Worm (Caenorhabditis elegans) whole organism, L3 larva: ENCODE results near the gene chil-11.

Source experiments
- R02D3.7 ChIP-seq: fragments of 150-350 bp; optimal IDR thresholded peaks from 2 replicates; lab custom pipeline; 2014; ENCODE audit warnings: missing biosample characterization, missing genetic modification characterization
- ZK546.5 ChIP-seq: sonication (generic microtip); optimal IDR thresholded peaks from 2 replicates; lab custom pipeline; 2017; ENCODE audit warnings: missing biosample characterization, missing genetic modification characterization
- elt-3 ChIP-seq, 3 experiments: fragments of 150-350 bp in 1 of 3; sonication (generic microtip) in 2 of 3; optimal IDR thresholded peaks; 2 replicates in 2 of 3; 4 replicates in 1 of 3; lab custom pipeline; 2014 to 2017; ENCODE audit warnings: missing biosample characterization in 3 of 3, missing genetic modification characterization in 3 of 3
- nhr-12 ChIP-seq: fragments of 150-350 bp; optimal IDR thresholded peaks from 2 replicates; lab custom pipeline; 2014; ENCODE audit warnings: missing biosample characterization, missing genetic modification characterization
- nhr-25 ChIP-seq: sonication (generic microtip); optimal IDR thresholded peaks from 2 replicates; lab custom pipeline; 2017; ENCODE audit warnings: missing biosample characterization, missing genetic modification characterization
- nhr-76 ChIP-seq: fragments of 150-350 bp; sonication (generic microtip); optimal IDR thresholded peaks from 5 replicates; lab custom pipeline; 2014; ENCODE audit warnings: missing biosample characterization, missing genetic modification characterization
- snpc-4 ChIP-seq: fragments of 150-350 bp; optimal IDR thresholded peaks from 2 replicates; lab custom pipeline; 2014; ENCODE audit warnings: missing biosample characterization, missing genetic modification characterization

DNA sequence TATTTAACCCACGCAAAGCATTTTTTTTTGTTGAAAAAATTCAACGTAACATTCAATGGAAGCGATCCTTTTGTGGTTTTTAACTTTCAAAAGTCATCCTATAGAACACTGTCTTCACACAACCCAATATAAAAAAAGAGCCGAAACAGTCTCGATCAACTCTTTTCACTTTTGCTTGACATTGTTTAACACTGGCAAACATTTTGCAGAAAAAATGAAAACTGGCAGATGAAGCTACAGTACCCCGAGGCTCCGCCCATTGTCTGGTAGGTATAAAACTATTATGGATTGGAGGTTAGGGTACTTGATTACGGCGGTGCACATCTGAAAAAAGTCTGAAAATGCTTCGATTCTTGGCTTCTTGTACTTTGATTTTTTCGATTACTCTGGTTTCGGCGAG lies 6.4 kb upstream of the chil-11 start, which contains the start of gene cpg-18:
- TF ChIP-seq nhr-12 (tag; lab: Kevin White, UChicago) = no peak
- no peak for TF ChIP-seq elt-3 (tag; optimal IDR thresholded peaks at IDR 0.05; lab: Kevin White, UChicago)
- TF ChIP-seq nhr-25 (tag; lab: Kevin White, UChicago) = no peak
- TF ChIP-seq ZK546.5 (tag; lab: Kevin White, UChicago) = no peak
- TF ChIP-seq snpc-4 (tag; lab: Kevin White, UChicago) = no peak
- TF ChIP-seq R02D3.7 (tag; lab: Kevin White, UChicago) = no peak
- TF ChIP-seq nhr-76 = no peak
